Worm (Caenorhabditis elegans) whole organism, midembryonic: ENCODE results near the gene mig-2.

Source experiments
- T22C8.4 ChIP-seq: fragments of 200-800 bp; sonication (Bioruptor generic); IDR thresholded peaks from 2 replicates; pipeline ENCODE4 v1.3.6; 2022; ENCODE audit warnings: missing genetic modification characterization, missing compliant biosample characterization
- cog-1 ChIP-seq: sonication (generic microtip); optimal IDR thresholded peaks from 2 replicates; lab custom pipeline; 2016; ENCODE audit warnings: missing genetic modification characterization, missing compliant biosample characterization
- flt-1 ChIP-seq: fragments of 200-800 bp; sonication (Bioruptor generic); IDR thresholded peaks from 2 replicates; pipeline ENCODE4 v1.3.6; 2022; ENCODE audit warnings: missing genetic modification characterization, missing compliant biosample characterization
- klf-2 ChIP-seq: fragments of 200-800 bp; sonication (Bioruptor generic); conservative IDR thresholded peaks from 2 replicates; pipeline ENCODE4 v1.3.6; 2022; ENCODE audit warnings: missing genetic modification reagents, missing genetic modification characterization, missing compliant biosample characterization
- med-1 ChIP-seq: sonication (generic microtip); optimal IDR thresholded peaks from 2 replicates; lab custom pipeline; 2017; ENCODE audit warnings: missing genetic modification characterization, mild to moderate bottlenecking, missing compliant biosample characterization, antibody characterized with exemption, missing genetic modification reagents; ENCODE audit not compliant: insufficient read depth
- ref-1 ChIP-seq: fragments of 200-800 bp; sonication (Bioruptor generic); conservative IDR thresholded peaks from 2 replicates; pipeline ENCODE4 v1.3.6; 2022; ENCODE audit warnings: missing genetic modification reagents, missing genetic modification characterization, missing compliant biosample characterization
- tab-1 ChIP-seq: fragments of 200-800 bp; sonication (Bioruptor generic); IDR thresholded peaks from 2 replicates; pipeline ENCODE4 v1.3.6; 2022; ENCODE audit warnings: missing genetic modification characterization, missing compliant biosample characterization
- ztf-23 ChIP-seq: fragments of 200-800 bp; sonication (Bioruptor generic); IDR thresholded peaks from 2 replicates; pipeline ENCODE4 v1.3.6; 2022; ENCODE audit warnings: missing genetic modification reagents, missing genetic modification characterization, missing compliant biosample characterization
- ztf-29 ChIP-seq: fragments of 200-800 bp; sonication (Bioruptor generic); IDR thresholded peaks from 2 replicates; pipeline ENCODE4 v1.3.6; 2022; ENCODE audit warnings: missing genetic modification reagents, missing genetic modification characterization, missing compliant biosample characterization

mig-2 gene

ce11 chrX:11558156-11558555 lies 9.7 kb downstream of the mig-2 start:
- TF ChIP-seq flt-1 (GFP tag; lab: Robert Waterston, UW), result no peak
- TF ChIP-seq klf-2 (GFP tag; lab: Robert Waterston, UW), result no peak
- TF ChIP-seq T22C8.4 (GFP tag; lab: Robert Waterston, UW), result no peak
- TF ChIP-seq cog-1 (tag; lab: Kevin White, UChicago), result no peak
- no peak for TF ChIP-seq med-1 (GFP tag; lab: Kevin White, UChicago)
- no peak for TF ChIP-seq ref-1 (GFP tag; lab: Robert Waterston, UW)
- no peak for TF ChIP-seq tab-1 (GFP tag; lab: Robert Waterston, UW)
- TF ChIP-seq ztf-23 (GFP tag; lab: Robert Waterston, UW), result no peak
- no peak for TF ChIP-seq ztf-29 (GFP tag; lab: Robert Waterston, UW)

ce11 chrX:11560076-11560475 lies 11.7 kb downstream of the mig-2 start:
- TF ChIP-seq ztf-29 (GFP tag; lab: Robert Waterston, UW), result no peak
- TF ChIP-seq flt-1 (GFP tag; lab: Robert Waterston, UW), result no peak
- no peak for TF ChIP-seq tab-1 (GFP tag; lab: Robert Waterston, UW)
- no peak for TF ChIP-seq cog-1 (tag; lab: Kevin White, UChicago)

ce11 chrX:11560615-11561014 lies 12.2 kb downstream of the mig-2 start, which contains the start of gene lev-8:
lev-8 (plus strand) TSS chrX:11560915.
- TF ChIP-seq ztf-23 (GFP tag; lab: Robert Waterston, UW) (no peak), tab-1 (GFP tag; lab: Robert Waterston, UW) (no peak), flt-1 (GFP tag; lab: Robert Waterston, UW) (no peak), cog-1 (tag; lab: Kevin White, UChicago) (no peak), klf-2 (GFP tag; lab: Robert Waterston, UW) (no peak), T22C8.4 (GFP tag; lab: Robert Waterston, UW) (no peak), ref-1 (GFP tag; lab: Robert Waterston, UW) (no peak), med-1 (GFP tag; lab: Kevin White, UChicago) (no peak), ztf-29 (GFP tag; lab: Robert Waterston, UW) (no peak)

- no peak for TF ChIP-seq ref-1 (GFP tag; lab: Robert Waterston, UW)
- TF ChIP-seq cog-1 (tag; lab: Kevin White, UChicago), result peak; percentile 38
Measured at ce11 chrX:11563663-11564062, 15.3 kb downstream of the mig-2 start, which contains the start of gene trpp-9. trpp-9 (plus strand) TSS chrX:11563923.

ce11 chrX:11569744-11570359 lies 21.4 kb downstream of the mig-2 start:
- TF ChIP-seq flt-1 (GFP tag; lab: Robert Waterston, UW) (0 out of 2 replicates have a peak, but pooled peaks have one; percentile 16), ztf-29 (GFP tag; lab: Robert Waterston, UW) (no peak), ref-1 (GFP tag; lab: Robert Waterston, UW) (no peak), ztf-23 (GFP tag; lab: Robert Waterston, UW) (no peak)

- no peak for TF ChIP-seq cog-1 (tag; lab: Kevin White, UChicago)
- no peak for TF ChIP-seq ztf-23 (GFP tag; lab: Robert Waterston, UW)
- no peak for TF ChIP-seq tab-1 (GFP tag; lab: Robert Waterston, UW)
- TF ChIP-seq flt-1 (GFP tag; lab: Robert Waterston, UW), result no peak
- TF ChIP-seq T22C8.4 (GFP tag; lab: Robert Waterston, UW), result no peak
- no peak for TF ChIP-seq ztf-29 (GFP tag; lab: Robert Waterston, UW)
- TF ChIP-seq ref-1 (GFP tag; lab: Robert Waterston, UW), result no peak
Measured at ce11 chrX:11571714-11572113, 23.3 kb downstream of the mig-2 start.

ce11 chrX:11572205-11572604 lies 23.8 kb downstream of the mig-2 start, which contains the start of gene frm-3:
frm-3 (plus strand) TSS chrX:11572505.
- TF ChIP-seq ref-1 (GFP tag; lab: Robert Waterston, UW), result no peak
- TF ChIP-seq klf-2 (GFP tag; lab: Robert Waterston, UW), result no peak
- no peak for TF ChIP-seq cog-1 (tag; lab: Kevin White, UChicago)
- no peak for TF ChIP-seq tab-1 (GFP tag; lab: Robert Waterston, UW)

ce11 chrX:11574167-11574566 lies 25.8 kb downstream of the mig-2 start:
- TF ChIP-seq T22C8.4 (GFP tag; lab: Robert Waterston, UW) (no peak), klf-2 (GFP tag; lab: Robert Waterston, UW) (no peak), med-1 (GFP tag; lab: Kevin White, UChicago) (no peak), ztf-23 (GFP tag; lab: Robert Waterston, UW) (no peak), flt-1 (GFP tag; lab: Robert Waterston, UW) (no peak), ref-1 (GFP tag; lab: Robert Waterston, UW) (no peak), tab-1 (GFP tag; lab: Robert Waterston, UW) (no peak), cog-1 (tag; lab: Kevin White, UChicago) (no peak)

ce11 chrX:11576429-11577088 lies 28.2 kb downstream of the mig-2 start:
- TF ChIP-seq klf-2 (GFP tag; lab: Robert Waterston, UW) (no peak), flt-1 (GFP tag; lab: Robert Waterston, UW) (0 out of 2 replicates have a peak, but pooled peaks have one; percentile 32)

ce11 chrX:11585375-11585774 lies 37.0 kb downstream of the mig-2 start, which contains the start of gene abts-2:
abts-2 (plus strand) TSS chrX:11585675.
- TF ChIP-seq T22C8.4 (GFP tag; lab: Robert Waterston, UW) (no peak), med-1 (GFP tag; lab: Kevin White, UChicago) (no peak), tab-1 (GFP tag; lab: Robert Waterston, UW) (no peak), cog-1 (tag; lab: Kevin White, UChicago) (no peak), klf-2 (GFP tag; lab: Robert Waterston, UW) (no peak), ref-1 (GFP tag; lab: Robert Waterston, UW) (no peak), flt-1 (GFP tag; lab: Robert Waterston, UW) (no peak), ztf-29 (GFP tag; lab: Robert Waterston, UW) (no peak), ztf-23 (GFP tag; lab: Robert Waterston, UW) (no peak)
